Worm (Caenorhabditis elegans) whole organism, midembryonic: ENCODE results near the gene rdl-1.

Source experiments
- T22C8.4 ChIP-seq: fragments of 200-800 bp; sonication (Bioruptor generic); IDR thresholded peaks from 2 replicates; pipeline ENCODE4 v1.3.6; 2022; ENCODE audit warnings: missing genetic modification characterization, missing compliant biosample characterization
- flt-1 ChIP-seq: fragments of 200-800 bp; sonication (Bioruptor generic); IDR thresholded peaks from 2 replicates; pipeline ENCODE4 v1.3.6; 2022; ENCODE audit warnings: missing genetic modification characterization, missing compliant biosample characterization
- klf-2 ChIP-seq: fragments of 200-800 bp; sonication (Bioruptor generic); conservative IDR thresholded peaks from 2 replicates; pipeline ENCODE4 v1.3.6; 2022; ENCODE audit warnings: missing genetic modification reagents, missing genetic modification characterization, missing compliant biosample characterization
- ref-1 ChIP-seq: fragments of 200-800 bp; sonication (Bioruptor generic); conservative IDR thresholded peaks from 2 replicates; pipeline ENCODE4 v1.3.6; 2022; ENCODE audit warnings: missing genetic modification reagents, missing genetic modification characterization, missing compliant biosample characterization
- tab-1 ChIP-seq: fragments of 200-800 bp; sonication (Bioruptor generic); IDR thresholded peaks from 2 replicates; pipeline ENCODE4 v1.3.6; 2022; ENCODE audit warnings: missing genetic modification characterization, missing compliant biosample characterization
- ztf-23 ChIP-seq: fragments of 200-800 bp; sonication (Bioruptor generic); IDR thresholded peaks from 2 replicates; pipeline ENCODE4 v1.3.6; 2022; ENCODE audit warnings: missing genetic modification reagents, missing genetic modification characterization, missing compliant biosample characterization
- ztf-29 ChIP-seq: fragments of 200-800 bp; sonication (Bioruptor generic); IDR thresholded peaks from 2 replicates; pipeline ENCODE4 v1.3.6; 2022; ENCODE audit warnings: missing genetic modification reagents, missing genetic modification characterization, missing compliant biosample characterization

- TF ChIP-seq flt-1 (GFP tag; lab: Robert Waterston, UW) (no peak), tab-1 (GFP tag; lab: Robert Waterston, UW) (no peak), ztf-29 (no peak), ref-1 (no peak), ztf-23 (GFP tag; lab: Robert Waterston, UW) (no peak), klf-2 (no peak), T22C8.4 (GFP tag; lab: Robert Waterston, UW) (no peak)
Observed at ce11 chrIV:7764319-7764718, 5.7 kb downstream of the rdl-1 start.
